Worm (Caenorhabditis elegans) whole organism, young adult: ENCODE data around the gene F48G7.4.

Experiments
- let-607 ChIP-seq, 2 experiments: fragments of 200-800 bp in 1 of 2; sonication (Bioruptor generic) in 1 of 2; sonication (generic microtip) in 1 of 2; optimal IDR thresholded peaks; 2 replicates each; lab custom pipeline; 2016 to 2018; ENCODE audit warnings: mild to moderate bottlenecking in 2 of 2, missing compliant biosample characterization in 2 of 2, missing genetic modification characterization in 2 of 2, moderate library complexity in 2 of 2, missing genotype in 1 of 2
- lin-40 ChIP-seq: sonication (generic microtip); optimal IDR thresholded peaks from 2 replicates; lab custom pipeline; 2016; ENCODE audit warnings: missing genetic modification characterization, mild to moderate bottlenecking, missing compliant biosample characterization, missing genotype, missing genetic modification reagents
- unc-62 ChIP-seq: fragments of 150-350 bp; optimal IDR thresholded peaks from 2 replicates; lab custom pipeline; 2014; ENCODE audit warnings: missing biosample characterization, missing genetic modification reagents, missing genetic modification characterization

DNA sequence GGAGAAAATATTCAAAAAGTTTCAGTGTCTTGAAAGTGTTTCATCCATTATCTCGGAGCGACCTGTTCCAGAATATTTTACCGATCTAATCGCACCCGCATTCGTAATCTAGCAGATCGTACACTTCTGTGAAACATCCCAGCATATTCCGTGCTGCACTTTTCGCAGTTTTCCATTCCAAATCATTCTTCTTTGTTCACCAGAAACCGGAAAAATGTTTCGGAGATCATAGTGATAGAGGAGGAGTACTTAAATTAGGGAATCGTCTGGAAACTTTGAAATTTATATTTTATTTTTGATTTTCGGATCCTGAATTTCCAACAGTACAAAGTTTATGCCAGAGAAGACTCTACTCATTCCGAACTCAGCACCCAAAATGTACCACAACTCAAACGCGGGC, 33.8 kb upstream of the F48G7.4 start, which contains the start of gene K06H6.2:
- TF ChIP-seq let-607 (tag; optimal IDR thresholded peaks at IDR 0.05; lab: Kevin White, UChicago) (no peak), lin-40 (tag; lab: Kevin White, UChicago) (no peak), unc-62 (GFP tag; lab: Kevin White, UChicago) (no peak)
